Worm (Caenorhabditis elegans): ENCODE measurements around the gene clec-199.

The clec-199 gene

ce11 chrIV:17387442-17387967, 35.8 kb downstream of the clec-199 start, which contains the start of gene T02D1.8:
TSS of gene T02D1.8 (minus strand) at chrIV:17387492.
- TF ChIP-seq unc-62 (GFP tag; optimal IDR thresholded peaks at IDR 0.05) (no peak), unc-98 (GFP tag; IDR thresholded peaks at IDR 0.05) (no peak), sox-4 (tag; optimal IDR thresholded peaks at IDR 0.05) (no peak), elt-2 (tag; optimal IDR thresholded peaks at IDR 0.05) (peak; percentile 55), nhr-12 (tag; optimal IDR thresholded peaks at IDR 0.05) (no peak), xbp-1 (tag; optimal IDR thresholded peaks at IDR 0.05) (no peak), lin-13 (GFP tag; optimal IDR thresholded peaks at IDR 0.05) (no peak), ceh-88 (GFP tag; IDR thresholded peaks at IDR 0.05) (no peak), nhr-71 (tag; optimal IDR thresholded peaks at IDR 0.05) (peak; percentile 22), lin-39 (tag; optimal IDR thresholded peaks at IDR 0.05) (no peak)

ce11 chrIV:17395910-17396309, 44.2 kb downstream of the clec-199 start, which contains the start of gene sru-15:
TSS of gene sru-15 (plus strand) at chrIV:17396210.
- TF ChIP-seq ztf-4 (tag; optimal IDR thresholded peaks at IDR 0.05) = no peak
- TF ChIP-seq lin-13 (GFP tag; optimal IDR thresholded peaks at IDR 0.05) = no peak
- TF ChIP-seq nhr-20 (tag; optimal IDR thresholded peaks at IDR 0.05) = no peak
- no peak for TF ChIP-seq skn-1 (tag; optimal IDR thresholded peaks at IDR 0.05)
- no peak for TF ChIP-seq elt-2 (tag; optimal IDR thresholded peaks at IDR 0.05)
- no peak for TF ChIP-seq lir-3 (tag; optimal IDR thresholded peaks at IDR 0.05; ENCODE audit: poor library complexity)
- no peak for TF ChIP-seq sox-4 (tag; optimal IDR thresholded peaks at IDR 0.05)

ce11 chrIV:17399455-17399854, 47.8 kb downstream of the clec-199 start, which contains the start of gene T02D1.4:
TSS of gene T02D1.4 (plus strand) at chrIV:17399755.
- no peak for TF ChIP-seq dsc-1 (tag; optimal IDR thresholded peaks at IDR 0.05)
- TF ChIP-seq sup-37 (GFP tag; optimal IDR thresholded peaks at IDR 0.05) = no peak
- no peak for TF ChIP-seq blmp-1 (tag; optimal IDR thresholded peaks at IDR 0.05)
- TF ChIP-seq nhr-85 (tag) = no peak
- TF ChIP-seq efl-1 (optimal IDR thresholded peaks at IDR 0.05) = no peak
- no peak for TF ChIP-seq efl-1 (GFP tag; optimal IDR thresholded peaks at IDR 0.05 in 1 of 2)
- TF ChIP-seq pax-3 (tag; optimal IDR thresholded peaks at IDR 0.05) = peak; percentile 23
- no peak for TF ChIP-seq sox-4 (tag; optimal IDR thresholded peaks at IDR 0.05)
- no peak for TF ChIP-seq vab-15 (tag; optimal IDR thresholded peaks at IDR 0.05)
- TF ChIP-seq unc-86 (tag; optimal IDR thresholded peaks at IDR 0.05) = no peak
- TF ChIP-seq snpc-4 (tag; optimal IDR thresholded peaks at IDR 0.05) = no peak
- peak; percentile 0 for TF ChIP-seq fkh-8 (tag; optimal IDR thresholded peaks at IDR 0.05)
- TF ChIP-seq mef-2 (tag; optimal IDR thresholded peaks at IDR 0.05) = no peak
- no peak for TF ChIP-seq nhr-76 (tag; optimal IDR thresholded peaks at IDR 0.05)
- TF ChIP-seq nhr-84 (tag; optimal IDR thresholded peaks at IDR 0.05) = no peak
- no peak for TF ChIP-seq dpl-1 (GFP tag; optimal IDR thresholded peaks at IDR 0.05)
- TF ChIP-seq lsy-2 (tag; optimal IDR thresholded peaks at IDR 0.05) = no peak

- no peak for TF ChIP-seq grh-1 (GFP tag; IDR thresholded peaks at IDR 0.05)
- no peak for TF ChIP-seq ztf-4 (tag; optimal IDR thresholded peaks at IDR 0.05)
- no peak for TF ChIP-seq rnt-1 (tag; optimal IDR thresholded peaks at IDR 0.05)
- no peak for TF ChIP-seq dpl-1 (GFP tag; optimal IDR thresholded peaks at IDR 0.05)
- no peak for TF ChIP-seq aha-1 (tag; optimal IDR thresholded peaks at IDR 0.05)
- TF ChIP-seq efl-1 (optimal IDR thresholded peaks at IDR 0.05) = no peak
- TF ChIP-seq efl-1 (GFP tag; optimal IDR thresholded peaks at IDR 0.05 in 1 of 2) = peak in 1 of 2 experiments; percentile 7
- TF ChIP-seq ceh-90 (tag; optimal IDR thresholded peaks at IDR 0.05) = no peak
- no peak for TF ChIP-seq nhr-19 (GFP tag; conservative IDR thresholded peaks at IDR 0.05)
- no peak for TF ChIP-seq unc-86 (tag; optimal IDR thresholded peaks at IDR 0.05)
These were observed 53.8 kb downstream of the clec-199 start, which contains the start of gene pmp-4 for ce11 chrIV:17405530-17405929. TSS of gene pmp-4 (minus strand) at chrIV:17405630.

- TF ChIP-seq nhr-47 (tag; optimal IDR thresholded peaks at IDR 0.05) (no peak), unc-86 (tag; optimal IDR thresholded peaks at IDR 0.05) (no peak), aly-2 (tag; optimal IDR thresholded peaks at IDR 0.05) (no peak), C04F5.9 (tag; optimal IDR thresholded peaks at IDR 0.05) (no peak), lin-14 (GFP tag; optimal IDR thresholded peaks at IDR 0.05) (no peak), hlh-17 (GFP tag; optimal IDR thresholded peaks at IDR 0.05; ENCODE audit: borderline replicate concordance) (no peak), nhr-90 (tag; optimal IDR thresholded peaks at IDR 0.05; ENCODE audit: poor library complexity) (no peak), unc-130 (tag; optimal IDR thresholded peaks at IDR 0.05) (no peak), efl-1 (optimal IDR thresholded peaks at IDR 0.05) (no peak), efl-1 (GFP tag; optimal IDR thresholded peaks at IDR 0.05 in 1 of 2) (no peak), blmp-1 (tag; optimal IDR thresholded peaks at IDR 0.05) (peak; percentile 11), tlp-1 (tag; optimal IDR thresholded peaks at IDR 0.05) (no peak), nhr-77 (tag; optimal IDR thresholded peaks at IDR 0.05) (no peak), F16B12.6 (tag; optimal IDR thresholded peaks at IDR 0.05) (no peak), elt-2 (tag; optimal IDR thresholded peaks at IDR 0.05) (peak; percentile 64), nhr-84 (tag; optimal IDR thresholded peaks at IDR 0.05) (no peak), pax-3 (tag; optimal IDR thresholded peaks at IDR 0.05) (no peak)
These were observed 54.4 kb downstream of the clec-199 start for ce11 chrIV:17406119-17406518.
